Fruit fly (Drosophila melanogaster): ENCODE results near the gene CatB.

The CatB gene

DNA sequence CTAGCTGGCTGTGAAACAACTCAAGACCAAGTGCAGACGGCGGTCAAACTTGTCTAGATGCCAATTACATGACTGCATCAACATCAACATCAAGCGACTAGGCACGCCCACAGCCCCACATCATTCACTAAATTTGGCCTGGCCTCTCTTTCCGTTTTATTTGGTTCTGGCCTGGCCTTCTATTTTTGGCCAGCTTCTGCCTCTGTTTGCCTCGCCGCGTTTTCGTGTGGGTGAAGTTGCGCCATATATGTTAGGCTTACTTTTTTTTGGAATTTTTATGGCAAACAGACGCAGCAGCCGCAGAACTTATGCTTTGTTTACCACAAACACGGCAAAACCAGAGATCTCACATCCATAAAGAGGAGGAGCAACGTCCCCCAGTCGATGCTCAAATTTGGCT is 10.1 kb downstream of the CatB start:
- no peak for TF ChIP-seq tai (GFP tag; optimal IDR thresholded peaks at IDR 0.05)
- no peak for TF ChIP-seq Dfd (GFP tag; optimal IDR thresholded peaks at IDR 0.05)
- TF ChIP-seq CG32264 (GFP tag; optimal IDR thresholded peaks at IDR 0.05): no peak
- no peak for TF ChIP-seq fru (GFP tag; optimal IDR thresholded peaks at IDR 0.05)
- no peak for TF ChIP-seq Vsx2 (GFP tag; optimal IDR thresholded peaks at IDR 0.05; ENCODE audit: partially characterized antibody)
- no peak for TF ChIP-seq Hnf4 (GFP tag; optimal IDR thresholded peaks at IDR 0.05)
- no peak for TF ChIP-seq dl (GFP tag; optimal IDR thresholded peaks at IDR 0.05; ENCODE audit: insufficient read depth in 1 of 2, partially characterized antibody in 2 of 2)

DNA sequence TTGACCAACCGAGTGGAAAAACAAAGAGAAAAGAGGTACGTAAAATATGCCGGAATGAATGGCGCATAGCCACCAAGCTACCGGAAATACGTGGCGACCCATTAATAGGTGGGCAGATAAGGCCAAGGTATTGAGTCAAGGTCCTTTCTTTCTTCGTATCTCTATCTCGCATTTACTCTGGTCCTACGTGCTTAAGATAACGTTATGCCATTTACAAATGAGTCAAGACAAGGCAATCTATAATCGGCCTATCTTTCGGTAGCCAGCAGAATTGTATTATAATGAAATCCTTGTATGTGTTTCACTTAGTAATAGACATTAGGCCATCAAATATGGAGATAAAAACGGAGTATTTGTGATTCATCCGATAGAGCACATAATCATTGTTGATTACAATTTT is 11.0 kb downstream of the CatB start:
- no peak for TF ChIP-seq CrebA (GFP tag; optimal IDR thresholded peaks at IDR 0.05; ENCODE audit: borderline replicate concordance)
- no peak for TF ChIP-seq lola (GFP tag; optimal IDR thresholded peaks at IDR 0.05)
- no peak for TF ChIP-seq OdsH (GFP tag; optimal IDR thresholded peaks at IDR 0.05)
- no peak for TF ChIP-seq HLH106 (tag; optimal IDR thresholded peaks at IDR 0.05)
- no peak for TF ChIP-seq fru (GFP tag; optimal IDR thresholded peaks at IDR 0.05)
- no peak for TF ChIP-seq N (GFP tag; optimal IDR thresholded peaks at IDR 0.05)
- TF ChIP-seq woc (GFP tag; optimal IDR thresholded peaks at IDR 0.05): no peak
- TF ChIP-seq dsf (GFP tag; optimal IDR thresholded peaks at IDR 0.05; ENCODE audit: borderline replicate concordance): no peak
- TF ChIP-seq sv (GFP tag; optimal IDR thresholded peaks at IDR 0.05): no peak
- TF ChIP-seq Sp1 (GFP tag; optimal IDR thresholded peaks at IDR 0.05): no peak
- no peak for TF ChIP-seq CG9705 (GFP tag; optimal IDR thresholded peaks at IDR 0.05)
- no peak for TF ChIP-seq h (GFP tag; optimal IDR thresholded peaks at IDR 0.05)
- TF ChIP-seq brk (GFP tag; optimal IDR thresholded peaks at IDR 0.05): no peak
- TF ChIP-seq GATAd (GFP tag; optimal IDR thresholded peaks at IDR 0.05): no peak
- no peak for TF ChIP-seq Mio (GFP tag; optimal IDR thresholded peaks at IDR 0.05)
- TF ChIP-seq br (GFP tag; optimal IDR thresholded peaks at IDR 0.05): no peak
- TF ChIP-seq tai (GFP tag; optimal IDR thresholded peaks at IDR 0.05): no peak
- TF ChIP-seq usp (GFP tag; optimal IDR thresholded peaks at IDR 0.05): no peak
- TF ChIP-seq Vsx2 (GFP tag; optimal IDR thresholded peaks at IDR 0.05; ENCODE audit: partially characterized antibody): no peak
- no peak for TF ChIP-seq Hnf4 (GFP tag; optimal IDR thresholded peaks at IDR 0.05)

DNA sequence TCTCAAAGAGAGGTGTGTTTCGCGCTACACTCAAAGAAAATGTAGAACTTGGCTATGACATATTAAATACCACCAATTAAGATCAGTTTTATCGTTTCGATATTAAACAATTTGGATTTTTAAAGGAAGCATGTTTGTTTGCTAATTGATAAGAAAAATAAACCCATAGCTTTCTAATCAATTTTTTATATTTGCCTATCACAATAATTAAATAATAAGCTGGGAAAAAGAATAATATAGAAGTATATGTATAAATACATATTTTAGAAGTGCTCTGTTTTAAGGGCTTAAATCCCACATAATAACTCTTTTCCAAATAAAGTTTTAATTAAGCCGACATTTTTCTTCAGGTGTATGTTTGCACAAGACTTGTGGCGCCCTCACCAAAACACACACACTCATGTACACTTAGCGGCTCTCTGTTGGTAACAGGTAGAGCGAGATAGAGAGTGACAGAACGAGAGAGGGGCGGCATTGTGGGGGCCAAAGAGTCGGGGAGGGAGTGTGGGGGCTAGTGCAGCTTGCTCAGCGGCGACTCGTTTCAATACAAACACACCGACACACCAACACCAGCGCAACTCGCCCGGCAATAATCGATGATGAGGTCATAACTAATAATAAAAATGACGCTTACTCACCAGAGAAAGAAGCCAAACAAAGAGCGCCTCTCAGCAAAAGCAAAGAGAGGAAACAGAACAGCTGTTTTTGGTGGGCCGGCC is 12.4 kb downstream of the CatB start:
- TF ChIP-seq woc (GFP tag; optimal IDR thresholded peaks at IDR 0.05) (peak; percentile 40), br (GFP tag; optimal IDR thresholded peaks at IDR 0.05) (peak; percentile 79), dsf (GFP tag; optimal IDR thresholded peaks at IDR 0.05; ENCODE audit: borderline replicate concordance) (peak; percentile 17), h (GFP tag; optimal IDR thresholded peaks at IDR 0.05) (peak; percentile 88), GATAd (GFP tag; optimal IDR thresholded peaks at IDR 0.05) (no peak), OdsH (GFP tag; optimal IDR thresholded peaks at IDR 0.05) (peak; percentile 92), sage (GFP tag; optimal IDR thresholded peaks at IDR 0.05) (peak; percentile 71), CG32264 (GFP tag; optimal IDR thresholded peaks at IDR 0.05) (no peak), Vsx2 (GFP tag; optimal IDR thresholded peaks at IDR 0.05; ENCODE audit: partially characterized antibody) (peak; percentile 78), usp (GFP tag; optimal IDR thresholded peaks at IDR 0.05) (no peak), HLH106 (tag; optimal IDR thresholded peaks at IDR 0.05) (peak; percentile 90), Hnf4 (GFP tag; optimal IDR thresholded peaks at IDR 0.05) (peak; percentile 81), Hr83 (GFP tag; optimal IDR thresholded peaks at IDR 0.05; ENCODE audit: poor library complexity, severe bottlenecking) (peak; percentile 95), Myc (optimal IDR thresholded peaks at IDR 0.05) (no peak), Hr78 (GFP tag; optimal IDR thresholded peaks at IDR 0.05) (no peak), ey (GFP tag; optimal IDR thresholded peaks at IDR 0.05) (peak; percentile 79), CG9705 (GFP tag; optimal IDR thresholded peaks at IDR 0.05) (peak; percentile 59), dmrt93B (GFP tag; optimal IDR thresholded peaks at IDR 0.05) (peak; percentile 79), Mio (GFP tag; optimal IDR thresholded peaks at IDR 0.05) (no peak), Dfd (GFP tag; optimal IDR thresholded peaks at IDR 0.05) (no peak), N (GFP tag; optimal IDR thresholded peaks at IDR 0.05) (no peak), Rel (GFP tag; optimal IDR thresholded peaks at IDR 0.05) (no peak), Rel (tag; optimal IDR thresholded peaks at IDR 0.05) (peak; percentile 35), fru (GFP tag; optimal IDR thresholded peaks at IDR 0.05) (peak; percentile 88), CrebA (GFP tag; optimal IDR thresholded peaks at IDR 0.05; ENCODE audit: borderline replicate concordance) (peak; percentile 61), brk (GFP tag; optimal IDR thresholded peaks at IDR 0.05) (peak; percentile 68), tai (GFP tag; optimal IDR thresholded peaks at IDR 0.05) (peak; percentile 0), pan (optimal IDR thresholded peaks at IDR 0.05) (no peak), sv (GFP tag; optimal IDR thresholded peaks at IDR 0.05) (peak; percentile 86), Jra (GFP tag; optimal IDR thresholded peaks at IDR 0.05) (peak; percentile 95), lola (GFP tag; optimal IDR thresholded peaks at IDR 0.05) (no peak), foxo (GFP tag; optimal IDR thresholded peaks at IDR 0.05) (peak in 1 of 2 experiments; percentile 92), Dif (GFP tag; optimal IDR thresholded peaks at IDR 0.05; ENCODE audit: partially characterized antibody) (peak; percentile 97), Abd-B (GFP tag; optimal IDR thresholded peaks at IDR 0.05) (no peak), dl (GFP tag; optimal IDR thresholded peaks at IDR 0.05; ENCODE audit: insufficient read depth in 1 of 2, partially characterized antibody in 2 of 2) (peak; percentile 74 to 93), psq (GFP tag; optimal IDR thresholded peaks at IDR 0.05) (peak; percentile 88), Sp1 (GFP tag; optimal IDR thresholded peaks at IDR 0.05) (peak; percentile 93), jim (GFP tag; optimal IDR thresholded peaks at IDR 0.05) (no peak), rgr (GFP tag; optimal IDR thresholded peaks at IDR 0.05) (peak; percentile 90)

Measured in whole organism, wandering third instar larva.